Fruit fly (Drosophila melanogaster) whole organism, embryonic: ENCODE results near the gene Polr2F.

Source experiments
- Adf1 ChIP-seq: fragments of 200-800 bp; sonication (Bioruptor generic); IDR thresholded peaks from 2 replicates; pipeline ENCODE4 v1.3.6; 2022; ENCODE audit warnings: missing biosample characterization, missing genetic modification characterization
- Bgb ChIP-seq: fragments of 200-800 bp; sonication (Bioruptor generic); IDR thresholded peaks from 2 replicates; pipeline ENCODE4 v1.3.6; 2022; ENCODE audit warnings: missing biosample characterization, missing genetic modification characterization; ENCODE audit not compliant: partially characterized antibody
- CG12071 ChIP-seq: fragments of 200-800 bp; sonication (Bioruptor generic); optimal IDR thresholded peaks from 3 replicates; lab custom pipeline; 2018; ENCODE audit warnings: missing biosample characterization, mild to moderate bottlenecking, missing genetic modification characterization
- CG12299 ChIP-seq: fragments of 200-800 bp; sonication (Bioruptor generic); optimal IDR thresholded peaks from 2 replicates; lab custom pipeline; 2018; ENCODE audit warnings: missing biosample characterization, mild to moderate bottlenecking, missing genetic modification characterization
- CG15073 ChIP-seq: fragments of 200-800 bp; sonication (Bioruptor generic); optimal IDR thresholded peaks from 2 replicates; lab custom pipeline; 2016; ENCODE audit warnings: missing biosample characterization, missing genetic modification characterization
- CG16863 ChIP-seq: fragments of 200-800 bp; sonication (Bioruptor generic); optimal IDR thresholded peaks from 3 replicates; lab custom pipeline; 2016; ENCODE audit warnings: missing biosample characterization, missing genetic modification characterization
- CG1832 ChIP-seq: fragments of 200-800 bp; sonication (Bioruptor generic); optimal IDR thresholded peaks from 2 replicates; lab custom pipeline; 2017; ENCODE audit warnings: missing biosample characterization, mild to moderate bottlenecking, missing genetic modification characterization, inconsistent platforms
- CG31365 ChIP-seq: fragments of 200-800 bp; sonication (Bioruptor generic); optimal IDR thresholded peaks from 2 replicates; lab custom pipeline; 2018; ENCODE audit warnings: missing biosample characterization, mild to moderate bottlenecking, missing genetic modification characterization
- CG8478 ChIP-seq: fragments of >200 bp; optimal IDR thresholded peaks from 2 replicates; lab custom pipeline; 2018
- CG9932 ChIP-seq: fragments of 200-800 bp; sonication (Bioruptor generic); IDR thresholded peaks from 2 replicates; pipeline ENCODE4 v1.3.6; 2022; ENCODE audit warnings: missing biosample characterization, missing genetic modification characterization
- Camta ChIP-seq: fragments of 200-800 bp; sonication (Bioruptor generic); optimal IDR thresholded peaks from 2 replicates; lab custom pipeline; 2016; ENCODE audit warnings: missing biosample characterization, missing genetic modification characterization
- D ChIP-seq, 2 experiments: fragments of 200-800 bp in 1 of 2; fragments of >200 bp in 1 of 2; sonication (Bioruptor generic) in 1 of 2; optimal IDR thresholded peaks; 2 replicates in 1 of 2; 3 replicates in 1 of 2; lab custom pipeline; 2017; ENCODE audit warnings: mild to moderate bottlenecking in 1 of 2, missing biosample characterization in 1 of 2, missing genetic modification characterization in 1 of 2, missing genetic modification reagents in 1 of 2
- Deaf1 ChIP-seq: fragments of 200-800 bp; optimal IDR thresholded peaks from 3 replicates; lab custom pipeline; 2019; ENCODE audit warnings: missing biosample characterization, mild to moderate bottlenecking, missing genetic modification characterization, moderate library complexity
- ERR ChIP-seq: fragments of 200-800 bp; sonication (Bioruptor generic); optimal IDR thresholded peaks from 2 replicates; lab custom pipeline; 2016; ENCODE audit warnings: missing biosample characterization, missing genetic modification characterization
- Ets65A ChIP-seq: fragments of 200-800 bp; sonication (Bioruptor generic); peaks from one replicate; lab custom pipeline; 2016; ENCODE audit warnings: missing biosample characterization, missing genetic modification characterization
- Fer1 ChIP-seq: fragments of 200-800 bp; sonication (Bioruptor generic); optimal IDR thresholded peaks from 2 replicates; lab custom pipeline; 2017; ENCODE audit warnings: missing biosample characterization, mild to moderate bottlenecking, missing genetic modification characterization
- Fer2 ChIP-seq: fragments of 200-800 bp; sonication (Bioruptor generic); optimal IDR thresholded peaks from 2 replicates; lab custom pipeline; 2018; ENCODE audit warnings: missing biosample characterization, mild to moderate bottlenecking, missing genetic modification characterization, moderate library complexity
- Hmx ChIP-seq: fragments of 200-800 bp; sonication (Bioruptor generic); optimal IDR thresholded peaks from 2 replicates; lab custom pipeline; 2016; ENCODE audit warnings: missing biosample characterization, missing genetic modification characterization
- MBD-R2 ChIP-seq: fragments of 200-800 bp; sonication (Bioruptor generic); IDR thresholded peaks from 2 replicates; pipeline ENCODE4 v1.3.6; 2022; ENCODE audit warnings: missing biosample characterization, missing genetic modification characterization
- Mes4 ChIP-seq: fragments of 200-800 bp; sonication (Bioruptor generic); optimal IDR thresholded peaks from 2 replicates; lab custom pipeline; 2016; ENCODE audit warnings: missing biosample characterization, missing genetic modification characterization
- Opbp ChIP-seq: fragments of 200-800 bp; sonication (Bioruptor generic); IDR thresholded peaks from 3 replicates; pipeline ENCODE4 v1.3.6; 2022; ENCODE audit warnings: missing biosample characterization, missing genetic modification characterization; ENCODE audit not compliant: partially characterized antibody
- Rfx ChIP-seq: fragments of 200-800 bp; sonication (Bioruptor generic); IDR thresholded peaks from 2 replicates; pipeline ENCODE4 v1.3.6; 2022; ENCODE audit warnings: missing biosample characterization, missing genetic modification characterization
- Trl ChIP-seq, 3 experiments: fragments of >200 bp in 2 of 3; fragments of 200-800 bp in 1 of 3; sonication (Bioruptor generic) in 1 of 3; optimal IDR thresholded peaks; 2 replicates in 1 of 3; 3 replicates in 2 of 3; lab custom pipeline; 2016 to 2017; ENCODE audit warnings: missing biosample characterization in 1 of 3, missing genetic modification characterization in 1 of 3
- abd-A ChIP-seq: fragments of 200-800 bp; sonication (Bioruptor generic); optimal IDR thresholded peaks from 3 replicates; lab custom pipeline; 2019; ENCODE audit warnings: missing biosample characterization, mild to moderate bottlenecking, missing genetic modification characterization, moderate library complexity
- amos ChIP-seq: fragments of 200-800 bp; sonication (Bioruptor generic); IDR thresholded peaks from 2 replicates; pipeline ENCODE4 v1.3.6; 2022; ENCODE audit warnings: missing biosample characterization, missing genetic modification characterization; ENCODE audit not compliant: partially characterized antibody
- bsh ChIP-seq, 2 experiments: fragments of 200-800 bp; sonication (Bioruptor generic); optimal IDR thresholded peaks; 2 replicates each; lab custom pipeline; 2017 to 2018; ENCODE audit warnings: mild to moderate bottlenecking in 2 of 2, missing biosample characterization in 2 of 2, missing genetic modification characterization in 2 of 2, moderate library complexity in 1 of 2
- crol ChIP-seq: fragments of 200-800 bp; sonication (Bioruptor generic); IDR thresholded peaks from 2 replicates; pipeline ENCODE4 v1.3.6; 2022; ENCODE audit warnings: missing biosample characterization, missing genetic modification characterization
- crp ChIP-seq, 2 experiments: fragments of 200-800 bp; sonication (Bioruptor generic); optimal IDR thresholded peaks; 2 replicates in 1 of 2; 3 replicates in 1 of 2; lab custom pipeline; 2017; ENCODE audit warnings: missing biosample characterization in 2 of 2, missing genetic modification characterization in 2 of 2, mild to moderate bottlenecking in 1 of 2, moderate library complexity in 1 of 2
- cwo ChIP-seq: fragments of 200-800 bp; sonication (Bioruptor generic); optimal IDR thresholded peaks from 3 replicates; lab custom pipeline; 2017; ENCODE audit warnings: missing biosample characterization, missing genetic modification characterization, mild to moderate bottlenecking, moderate library complexity, missing genetic modification reagents
- ewg ChIP-seq: fragments of 200-800 bp; sonication (Bioruptor generic); optimal IDR thresholded peaks from 3 replicates; lab custom pipeline; 2017; ENCODE audit warnings: mild to moderate bottlenecking, missing biosample characterization, missing genetic modification reagents, missing genetic modification characterization
- eyg ChIP-seq: fragments of 200-800 bp; sonication (Bioruptor generic); optimal IDR thresholded peaks from 3 replicates; lab custom pipeline; 2016; ENCODE audit warnings: missing biosample characterization, missing genetic modification characterization
- ftz-f1 ChIP-seq: fragments of 200-800 bp; sonication (Bioruptor generic); optimal IDR thresholded peaks from 2 replicates; lab custom pipeline; 2016; ENCODE audit warnings: missing biosample characterization, missing genetic modification characterization
- gcm2 ChIP-seq: fragments of 200-800 bp; sonication (Bioruptor generic); optimal IDR thresholded peaks from 2 replicates; lab custom pipeline; 2016; ENCODE audit warnings: missing biosample characterization, missing genetic modification characterization
- grau ChIP-seq: fragments of 200-800 bp; optimal IDR thresholded peaks from 3 replicates; lab custom pipeline; 2019; ENCODE audit warnings: missing biosample characterization, mild to moderate bottlenecking, missing genetic modification characterization, moderate library complexity
- gt ChIP-seq: fragments of 200-800 bp; sonication (Bioruptor generic); IDR thresholded peaks from 2 replicates; pipeline ENCODE4 v1.3.6; 2022; ENCODE audit warnings: missing biosample characterization, missing genetic modification characterization
- hkb ChIP-seq, 2 experiments: fragments of 200-800 bp in 1 of 2; fragments of >200 bp in 1 of 2; sonication (Bioruptor generic) in 1 of 2; IDR thresholded peaks in 1 of 2; optimal IDR thresholded peaks in 1 of 2; 2 replicates each; pipeline versions ENCODE4 v1.3.6 to Lab custom; 2017 to 2022; ENCODE audit warnings: missing biosample characterization in 1 of 2, missing genetic modification characterization in 1 of 2
- lmd ChIP-seq: fragments of 200-800 bp; sonication (Bioruptor generic); IDR thresholded peaks from 2 replicates; pipeline ENCODE4 v1.3.6; 2022; ENCODE audit warnings: missing biosample characterization, missing genetic modification characterization
- luna ChIP-seq: fragments of 200-800 bp; sonication (Bioruptor generic); optimal IDR thresholded peaks from 2 replicates; lab custom pipeline; 2016; ENCODE audit warnings: missing biosample characterization, missing genetic modification characterization
- nom ChIP-seq: fragments of 200-800 bp; sonication (Bioruptor generic); optimal IDR thresholded peaks from 2 replicates; lab custom pipeline; 2017; ENCODE audit warnings: missing biosample characterization, missing genetic modification characterization, mild to moderate bottlenecking, moderate library complexity, missing genetic modification reagents
- onecut ChIP-seq: fragments of 200-800 bp; sonication (Bioruptor generic); IDR thresholded peaks from 2 replicates; pipeline ENCODE4 v1.3.6; 2022; ENCODE audit warnings: missing biosample characterization, missing genetic modification characterization
- row ChIP-seq: fragments of 200-800 bp; sonication (Bioruptor generic); IDR thresholded peaks from 3 replicates; pipeline ENCODE4 v1.3.6; 2022; ENCODE audit warnings: missing biosample characterization, missing genetic modification characterization
- schlank ChIP-seq: fragments of 200-800 bp; sonication (Bioruptor generic); optimal IDR thresholded peaks from 2 replicates; lab custom pipeline; 2018; ENCODE audit warnings: missing biosample characterization, mild to moderate bottlenecking, missing genetic modification characterization
- sug ChIP-seq: fragments of 200-800 bp; optimal IDR thresholded peaks from 2 replicates; lab custom pipeline; 2019; ENCODE audit warnings: missing biosample characterization, mild to moderate bottlenecking, missing genetic modification characterization, moderate library complexity
- vfl ChIP-seq: fragments of 200-800 bp; sonication (Bioruptor generic); optimal IDR thresholded peaks from 2 replicates; lab custom pipeline; 2016; ENCODE audit warnings: missing biosample characterization, missing genetic modification characterization

Polr2F gene

dm6 chr3R:5327911-5328310, 43.7 kb upstream of the Polr2F start (continued):
- no peak for TF ChIP-seq CG9932
- TF ChIP-seq gt (GFP tag; lab: Robert Waterston, UW), result no peak
- TF ChIP-seq Mes4 (GFP tag; lab: Kevin White, UChicago), result no peak
- no peak for TF ChIP-seq vfl (GFP tag; lab: Kevin White, UChicago)
- no peak for TF ChIP-seq hkb (optimal IDR thresholded peaks at IDR 0.05; lab: Kevin White, UChicago)
- no peak for TF ChIP-seq hkb (GFP tag; IDR thresholded peaks at IDR 0.05; lab: Robert Waterston, UW)
- TF ChIP-seq Fer2, result no peak

- TF ChIP-seq bsh (GFP tag; optimal IDR thresholded peaks at IDR 0.05; lab: Kevin White, UChicago), result peak in 1 of 2 experiments; percentile 2
- no peak for TF ChIP-seq CG12299 (tag; lab: Kevin White, UChicago)
- no peak for TF ChIP-seq CG12071 (GFP tag; lab: Kevin White, UChicago)
- no peak for TF ChIP-seq gcm2 (GFP tag; lab: Kevin White, UChicago)
- TF ChIP-seq, all 482 proteins: peak for 1
Measured at dm6 chr3R:5330338-5330737, 41.3 kb upstream of the Polr2F start.

dm6 chr3R:5331764-5332405, 39.7 kb upstream of the Polr2F start:
- TF ChIP-seq Ets65A (GFP tag; lab: Kevin White, UChicago) (peak; percentile 17), amos (GFP tag; lab: Robert Waterston, UW) (no peak), nom (GFP tag; lab: Kevin White, UChicago) (peak; percentile 38), Hmx (GFP tag; lab: Kevin White, UChicago) (no peak), schlank (tag; lab: Kevin White, UChicago) (no peak), cwo (GFP tag; lab: Kevin White, UChicago) (no peak), CG16863 (no peak), D (optimal IDR thresholded peaks at IDR 0.05; lab: Kevin White, UChicago) (peak; percentile 29), D (GFP tag; optimal IDR thresholded peaks at IDR 0.05; lab: Kevin White, UChicago) (no peak), lmd (no peak), Opbp (GFP tag; lab: Robert Waterston, UW) (0 out of 3 replicates have a peak, but pooled peaks have one; percentile 8), Bgb (no peak), eyg (no peak)

dm6 chr3R:5346707-5347323, 24.8 kb upstream of the Polr2F start:
- no peak for TF ChIP-seq CG8478 (lab: Kevin White, UChicago)
- peak; percentile 18; the same call in 1 of the 2 replicates for TF ChIP-seq Adf1 (GFP tag; lab: Robert Waterston, UW)
- TF ChIP-seq Fer1, result peak; percentile 40
- peak; percentile 13 for TF ChIP-seq ERR
- no peak for TF ChIP-seq Camta (GFP tag; lab: Kevin White, UChicago)
- TF ChIP-seq sug (tag; lab: Kevin White, UChicago), result no peak
- peak; percentile 15 for TF ChIP-seq Deaf1 (tag; lab: Kevin White, UChicago)
- TF ChIP-seq CG1832 (GFP tag; lab: Kevin White, UChicago), result peak; percentile 38
- peak; percentile 62 for TF ChIP-seq ftz-f1 (GFP tag; lab: Kevin White, UChicago)
- peak; percentile 56 for TF ChIP-seq grau (tag; lab: Kevin White, UChicago)
- TF ChIP-seq CG31365, result no peak
- TF ChIP-seq abd-A, result peak; percentile 88
- peak; percentile 56 for TF ChIP-seq crol (GFP tag; lab: Robert Waterston, UW)
- TF ChIP-seq CG15073, result no peak
- TF ChIP-seq crp (GFP tag; optimal IDR thresholded peaks at IDR 0.05; lab: Kevin White, UChicago), result peak in 1 of 2 experiments; percentile 33
- peak; percentile 93 for TF ChIP-seq onecut (GFP tag; lab: Robert Waterston, UW)
- peak; percentile 60 for TF ChIP-seq ewg (GFP tag; lab: Kevin White, UChicago)
- no peak for TF ChIP-seq Rfx (GFP tag; lab: Robert Waterston, UW)
- peak; percentile 12; the same call in 1 of the 2 replicates for TF ChIP-seq MBD-R2 (GFP tag; lab: Robert Waterston, UW)
- peak; percentile 24 to 45 for TF ChIP-seq Trl (optimal IDR thresholded peaks at IDR 0.05; lab: Kevin White, UChicago)
- no peak for TF ChIP-seq Trl (GFP tag; optimal IDR thresholded peaks at IDR 0.05; lab: Kevin White, UChicago)
- TF ChIP-seq row, result 0 out of 3 replicates have a peak, but pooled peaks have one; percentile 17
- TF ChIP-seq luna, result no peak
